Worm (Caenorhabditis elegans) whole organism, late embryonic: ENCODE measurements around the gene rbbp-5.

ENCODE experiments used
- C08G9.2 ChIP-seq: sonication (generic microtip); optimal IDR thresholded peaks from 2 replicates; lab custom pipeline; 2016; ENCODE audit warnings: mild to moderate bottlenecking, missing genetic modification characterization, moderate library complexity, missing compliant biosample characterization
- C38D4.7 ChIP-seq: fragments of 200-800 bp; sonication (Bioruptor generic); optimal IDR thresholded peaks from 2 replicates; lab custom pipeline; 2018; ENCODE audit warnings: mild to moderate bottlenecking, missing genetic modification characterization, moderate library complexity, missing compliant biosample characterization
- F13H6.1 ChIP-seq: sonication (generic microtip); optimal IDR thresholded peaks from 2 replicates; lab custom pipeline; 2016; ENCODE audit warnings: missing genetic modification characterization, missing compliant biosample characterization
- K02D7.2 ChIP-seq: sonication (generic microtip); optimal IDR thresholded peaks from 2 replicates; lab custom pipeline; 2017; ENCODE audit warnings: mild to moderate bottlenecking, missing genetic modification characterization, missing compliant biosample characterization
- T23F11.4 ChIP-seq: fragments of 200-800 bp; sonication (Bioruptor generic); optimal IDR thresholded peaks from 2 replicates; lab custom pipeline; 2018; ENCODE audit warnings: mild to moderate bottlenecking, missing genetic modification characterization, missing compliant biosample characterization
- ahr-1 ChIP-seq: sonication (generic microtip); optimal IDR thresholded peaks from 2 replicates; lab custom pipeline; 2016; ENCODE audit warnings: missing genetic modification characterization, missing compliant biosample characterization
- ama-1 ChIP-seq: fragments of 150-350 bp; optimal IDR thresholded peaks from 2 replicates; lab custom pipeline; 2014
- ceh-14 ChIP-seq: sonication (generic microtip); optimal IDR thresholded peaks from 2 replicates; lab custom pipeline; 2016; ENCODE audit warnings: missing genotype, missing genetic modification characterization, missing compliant biosample characterization
- ceh-19 ChIP-seq: fragments of 200-800 bp; sonication (Bioruptor generic); optimal IDR thresholded peaks from 2 replicates; lab custom pipeline; 2018; ENCODE audit warnings: mild to moderate bottlenecking, missing genetic modification characterization, missing compliant biosample characterization
- ceh-2 ChIP-seq: sonication (generic microtip); optimal IDR thresholded peaks from 2 replicates; lab custom pipeline; 2016; ENCODE audit warnings: missing genotype, missing genetic modification characterization, missing compliant biosample characterization
- ceh-24 ChIP-seq: sonication (generic microtip); optimal IDR thresholded peaks from 2 replicates; lab custom pipeline; 2016; ENCODE audit warnings: mild to moderate bottlenecking, missing genetic modification characterization, missing compliant biosample characterization
- ceh-31 ChIP-seq: sonication (generic microtip); optimal IDR thresholded peaks from 2 replicates; lab custom pipeline; 2016; ENCODE audit warnings: missing genetic modification characterization, missing compliant biosample characterization
- ceh-34 ChIP-seq: sonication (generic microtip); optimal IDR thresholded peaks from 2 replicates; lab custom pipeline; 2016; ENCODE audit warnings: mild to moderate bottlenecking, missing genetic modification characterization, missing compliant biosample characterization
- ceh-6 ChIP-seq: fragments of 200-800 bp; sonication (Bioruptor generic); optimal IDR thresholded peaks from 2 replicates; lab custom pipeline; 2018; ENCODE audit warnings: mild to moderate bottlenecking, missing genetic modification characterization, missing compliant biosample characterization
- dmd-4 ChIP-seq: sonication (generic microtip); optimal IDR thresholded peaks from 2 replicates; lab custom pipeline; 2016; ENCODE audit warnings: borderline replicate concordance, missing genetic modification characterization, missing compliant biosample characterization
- dve-1 ChIP-seq: sonication (generic microtip); optimal IDR thresholded peaks from 2 replicates; lab custom pipeline; 2017; ENCODE audit warnings: antibody characterized with exemption, mild to moderate bottlenecking, missing genetic modification characterization, missing compliant biosample characterization
- elt-2 ChIP-seq: sonication (generic microtip); optimal IDR thresholded peaks from 2 replicates; lab custom pipeline; 2016; ENCODE audit warnings: missing genetic modification reagents, missing genetic modification characterization, missing compliant biosample characterization
- ets-4 ChIP-seq: sonication (generic microtip); optimal IDR thresholded peaks from 2 replicates; lab custom pipeline; 2016; ENCODE audit warnings: missing genetic modification characterization, missing compliant biosample characterization
- fax-1 ChIP-seq: sonication (generic microtip); optimal IDR thresholded peaks from 2 replicates; lab custom pipeline; 2016; ENCODE audit warnings: missing genotype, missing genetic modification characterization, missing compliant biosample characterization
- fkh-10 ChIP-seq: fragments of 150-350 bp; optimal IDR thresholded peaks from 2 replicates; lab custom pipeline; 2014; ENCODE audit warnings: missing biosample characterization, missing genetic modification reagents, missing genetic modification characterization
- fkh-6 ChIP-seq: sonication (generic microtip); optimal IDR thresholded peaks from 2 replicates; lab custom pipeline; 2016; ENCODE audit warnings: missing genetic modification characterization, missing compliant biosample characterization
- gmeb-2 ChIP-seq: sonication (generic microtip); optimal IDR thresholded peaks from 2 replicates; lab custom pipeline; 2016; ENCODE audit warnings: missing genetic modification characterization, inconsistent platforms, missing compliant biosample characterization
- hlh-13 ChIP-seq: fragments of 200-800 bp; sonication (Bioruptor generic); optimal IDR thresholded peaks from 2 replicates; lab custom pipeline; 2018; ENCODE audit warnings: mild to moderate bottlenecking, missing genetic modification characterization, missing compliant biosample characterization
- hlh-15 ChIP-seq: sonication (generic microtip); optimal IDR thresholded peaks from 2 replicates; lab custom pipeline; 2016; ENCODE audit warnings: missing genetic modification characterization, missing compliant biosample characterization
- hlh-6 ChIP-seq: sonication (generic microtip); optimal IDR thresholded peaks from 2 replicates; lab custom pipeline; 2016; ENCODE audit warnings: missing genotype, missing genetic modification characterization, missing compliant biosample characterization
- hlh-8 ChIP-seq: sonication (generic microtip); optimal IDR thresholded peaks from 2 replicates; lab custom pipeline; 2016; ENCODE audit warnings: missing genotype, missing genetic modification characterization, missing compliant biosample characterization
- madf-2 ChIP-seq: sonication (generic microtip); optimal IDR thresholded peaks from 2 replicates; lab custom pipeline; 2017; ENCODE audit warnings: missing genetic modification characterization, missing compliant biosample characterization
- mec-3 ChIP-seq: sonication (generic microtip); optimal IDR thresholded peaks from 2 replicates; lab custom pipeline; 2016; ENCODE audit warnings: borderline replicate concordance, missing genetic modification characterization, missing compliant biosample characterization
- nhr-11 ChIP-seq: fragments of 150-350 bp; optimal IDR thresholded peaks from 2 replicates; lab custom pipeline; 2014; ENCODE audit warnings: missing biosample characterization, missing genetic modification characterization
- npax-4 ChIP-seq: sonication (generic microtip); optimal IDR thresholded peaks from 2 replicates; lab custom pipeline; 2016; ENCODE audit warnings: missing genetic modification characterization, missing compliant biosample characterization
- pag-3 ChIP-seq: sonication (generic microtip); optimal IDR thresholded peaks from 2 replicates; lab custom pipeline; 2016; ENCODE audit warnings: missing compliant biosample characterization, missing genetic modification characterization, borderline replicate concordance
- pat-9 ChIP-seq: fragments of 200-800 bp; sonication (Bioruptor generic); optimal IDR thresholded peaks from 2 replicates; lab custom pipeline; 2018; ENCODE audit warnings: mild to moderate bottlenecking, missing genetic modification characterization, moderate library complexity, missing compliant biosample characterization
- pha-2 ChIP-seq: sonication (generic microtip); optimal IDR thresholded peaks from 2 replicates; lab custom pipeline; 2017; ENCODE audit warnings: mild to moderate bottlenecking, missing genetic modification characterization, missing compliant biosample characterization
- pha-4 ChIP-seq: fragments of 150-350 bp; optimal IDR thresholded peaks from 2 replicates; lab custom pipeline; 2018; ENCODE audit warnings: missing biosample characterization, missing genetic modification reagents, missing genetic modification characterization
- pqm-1 ChIP-seq: sonication (generic microtip); optimal IDR thresholded peaks from 2 replicates; lab custom pipeline; 2016; ENCODE audit warnings: missing genetic modification characterization, missing compliant biosample characterization
- pros-1 ChIP-seq: fragments of 150-350 bp; optimal IDR thresholded peaks from 2 replicates; lab custom pipeline; 2014; ENCODE audit warnings: missing biosample characterization, missing genetic modification reagents, missing genetic modification characterization
- ref-2 ChIP-seq: sonication (generic microtip); optimal IDR thresholded peaks from 2 replicates; lab custom pipeline; 2016; ENCODE audit warnings: missing genetic modification characterization, missing compliant biosample characterization
- rnt-1 ChIP-seq: sonication (generic microtip); optimal IDR thresholded peaks from 2 replicates; lab custom pipeline; 2016; ENCODE audit warnings: missing genetic modification characterization, missing compliant biosample characterization
- sdc-2 ChIP-seq: sonication (generic microtip); optimal IDR thresholded peaks from 2 replicates; lab custom pipeline; 2016; ENCODE audit warnings: missing genotype, missing genetic modification characterization, missing compliant biosample characterization
- syd-9 ChIP-seq: sonication (generic microtip); optimal IDR thresholded peaks from 2 replicates; lab custom pipeline; 2016; ENCODE audit warnings: mild to moderate bottlenecking, missing genetic modification characterization, moderate library complexity, missing compliant biosample characterization
- tbx-2 ChIP-seq: sonication (generic microtip); optimal IDR thresholded peaks from 2 replicates; lab custom pipeline; 2016; ENCODE audit warnings: missing genetic modification characterization, missing compliant biosample characterization
- tbx-7 ChIP-seq: sonication (generic microtip); optimal IDR thresholded peaks from 2 replicates; lab custom pipeline; 2016; ENCODE audit warnings: missing genotype, missing genetic modification characterization, missing compliant biosample characterization
- unc-55 ChIP-seq: sonication (generic microtip); optimal IDR thresholded peaks from 2 replicates; lab custom pipeline; 2017; ENCODE audit warnings: missing biosample characterization, missing genetic modification reagents, missing genetic modification characterization
- unc-86 ChIP-seq: sonication (generic microtip); optimal IDR thresholded peaks from 2 replicates; lab custom pipeline; 2016; ENCODE audit warnings: missing genetic modification characterization, missing compliant biosample characterization
- zip-5 ChIP-seq: sonication (generic microtip); optimal IDR thresholded peaks from 2 replicates; lab custom pipeline; 2016; ENCODE audit warnings: missing genetic modification characterization, missing compliant biosample characterization

rbbp-5 gene

DNA sequence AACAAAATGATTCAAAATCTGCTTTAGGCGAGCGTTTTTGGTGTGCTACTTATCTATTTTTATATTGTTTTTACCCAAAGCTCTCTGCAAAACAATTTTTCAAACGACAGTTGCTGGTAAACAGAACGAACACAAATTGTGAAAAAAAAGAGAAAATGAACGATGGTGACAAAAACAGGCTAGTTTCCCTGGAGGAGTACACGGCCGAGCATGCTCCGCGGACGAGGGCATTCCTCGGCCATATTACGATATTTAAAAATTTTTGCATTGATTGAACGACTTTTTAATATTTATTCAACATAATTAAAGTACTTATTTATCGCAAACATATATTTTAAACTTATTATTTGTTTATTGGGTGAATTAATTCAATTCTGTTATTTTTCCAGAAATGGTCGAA, at the start of gene rbbp-5, which contains the start of gene tpp-2:
TSS of gene rbbp-5 (plus strand) at position 390 of the 400 bp plus-strand sequence.
TSS of gene tpp-2 (minus strand) at position 157 of the 400 bp plus-strand sequence.
- TF ChIP-seq tbx-2 (tag; lab: Kevin White, UChicago), result peak; percentile 84
- TF ChIP-seq elt-2, result no peak
- no peak for TF ChIP-seq pat-9 (tag; lab: Kevin White, UChicago)
- peak; percentile 87 for TF ChIP-seq ceh-2 (tag; lab: Kevin White, UChicago)
- TF ChIP-seq hlh-6 (tag; lab: Kevin White, UChicago), result no peak
- TF ChIP-seq ceh-31 (tag; lab: Kevin White, UChicago), result peak; percentile 88
- TF ChIP-seq zip-5, result peak; percentile 76
- no peak for TF ChIP-seq gmeb-2 (tag; lab: Kevin White, UChicago)
- TF ChIP-seq nhr-11 (tag; lab: Kevin White, UChicago), result no peak
- TF ChIP-seq npax-4, result no peak
- no peak for TF ChIP-seq pha-2 (tag; lab: Kevin White, UChicago)
- peak; percentile 49 for TF ChIP-seq fax-1
- no peak for TF ChIP-seq sdc-2 (tag; lab: Kevin White, UChicago)
- TF ChIP-seq ceh-14 (tag; lab: Kevin White, UChicago), result peak; percentile 30
- no peak for TF ChIP-seq C38D4.7 (GFP tag; lab: Kevin White, UChicago)
- TF ChIP-seq unc-86 (tag; lab: Kevin White, UChicago), result no peak
- TF ChIP-seq ceh-34 (tag; lab: Kevin White, UChicago), result peak; percentile 2
- TF ChIP-seq ref-2 (tag; lab: Kevin White, UChicago), result peak; percentile 23
- peak; percentile 37 for TF ChIP-seq rnt-1 (tag; lab: Kevin White, UChicago)
- peak; percentile 15 for TF ChIP-seq fkh-6 (tag; lab: Kevin White, UChicago)
- TF ChIP-seq tbx-7 (tag; lab: Kevin White, UChicago), result peak; percentile 65
- no peak for TF ChIP-seq madf-2
- TF ChIP-seq K02D7.2 (tag; lab: Kevin White, UChicago), result no peak
- peak; percentile 70 for TF ChIP-seq hlh-8 (tag; lab: Kevin White, UChicago)
- peak; percentile 83 for TF ChIP-seq ets-4 (tag; lab: Kevin White, UChicago)
- peak; percentile 82 for TF ChIP-seq C08G9.2 (tag; lab: Kevin White, UChicago)
- TF ChIP-seq F13H6.1, result peak; percentile 34
- no peak for TF ChIP-seq hlh-15 (tag; lab: Kevin White, UChicago)

DNA sequence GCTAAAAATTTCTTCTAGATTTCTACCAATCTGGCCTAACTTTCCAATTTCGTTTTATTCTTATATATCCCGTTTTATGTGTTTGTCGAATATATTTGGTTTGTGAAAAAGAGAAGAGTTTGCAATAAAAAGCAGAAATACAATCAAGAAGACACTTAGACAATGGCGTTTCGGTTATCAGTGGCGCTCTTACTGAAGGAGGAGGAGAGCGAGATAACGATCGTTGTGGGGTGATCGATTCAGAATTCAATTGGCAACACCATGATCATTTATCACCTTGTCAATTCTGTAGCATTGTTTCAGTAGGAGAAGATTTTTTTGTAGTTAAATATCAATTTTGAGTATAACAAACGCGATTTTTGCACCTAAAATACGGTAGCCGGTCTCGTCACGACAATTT, 48.1 kb upstream of the rbbp-5 start:
- TF ChIP-seq elt-2 (peak; percentile 78), pag-3 (tag; lab: Kevin White, UChicago) (no peak)

DNA sequence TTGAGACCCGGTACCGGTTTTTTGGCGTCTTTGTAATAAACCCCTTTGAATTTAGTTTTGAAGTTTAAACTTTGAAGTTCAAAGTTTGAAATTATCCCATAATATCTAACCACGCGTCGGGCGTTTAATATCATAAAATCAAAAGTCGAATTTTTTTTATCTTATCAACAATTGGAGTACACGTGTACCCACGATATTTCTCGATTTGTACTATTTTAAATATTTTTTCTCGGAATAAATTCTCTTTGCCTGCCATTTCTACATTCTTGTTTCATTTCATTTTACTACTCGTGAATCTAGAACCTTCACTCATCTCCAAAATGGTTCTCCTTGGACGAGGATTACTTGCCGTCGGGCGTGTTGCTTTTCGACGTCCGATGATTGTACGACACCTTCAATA, 47.5 kb upstream of the rbbp-5 start, which contains the start of gene gldc-1:
TSS of gene gldc-1 (plus strand) at position 301 of the 400 bp plus-strand sequence.
- TF ChIP-seq T23F11.4 (GFP tag; lab: Kevin White, UChicago) (no peak), ceh-24 (tag; lab: Kevin White, UChicago) (no peak), elt-2 (no peak), ets-4 (tag; lab: Kevin White, UChicago) (no peak), ahr-1 (tag; lab: Kevin White, UChicago) (no peak)

DNA sequence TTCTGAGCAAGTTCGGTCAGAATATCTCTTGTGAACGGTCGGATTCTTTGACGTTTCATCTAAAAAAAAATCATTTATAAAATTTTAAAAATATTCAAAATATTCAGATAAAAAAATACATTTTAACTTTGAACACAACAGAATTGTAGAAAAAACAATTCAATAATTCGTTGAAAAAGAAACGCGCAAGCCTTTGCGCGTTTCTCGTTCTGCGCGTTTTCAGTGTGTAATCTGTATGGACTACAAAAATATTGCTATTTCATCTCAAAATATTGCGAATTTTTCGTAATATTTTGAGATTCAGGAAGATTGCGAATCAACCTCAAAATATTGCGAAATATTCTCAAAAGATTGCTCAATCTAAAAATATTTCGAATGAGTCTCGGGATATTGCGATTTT, 41.7 kb upstream of the rbbp-5 start, which contains the start of gene R12C12.7:
TSS of gene R12C12.7 (minus strand) at position 59 of the 400 bp plus-strand sequence.
- peak; percentile 37 for TF ChIP-seq elt-2
- no peak for TF ChIP-seq dmd-4 (tag; lab: Kevin White, UChicago)
- TF ChIP-seq ceh-19 (GFP tag; lab: Kevin White, UChicago), result no peak
- TF ChIP-seq, all 69 proteins: peak for 1

DNA sequence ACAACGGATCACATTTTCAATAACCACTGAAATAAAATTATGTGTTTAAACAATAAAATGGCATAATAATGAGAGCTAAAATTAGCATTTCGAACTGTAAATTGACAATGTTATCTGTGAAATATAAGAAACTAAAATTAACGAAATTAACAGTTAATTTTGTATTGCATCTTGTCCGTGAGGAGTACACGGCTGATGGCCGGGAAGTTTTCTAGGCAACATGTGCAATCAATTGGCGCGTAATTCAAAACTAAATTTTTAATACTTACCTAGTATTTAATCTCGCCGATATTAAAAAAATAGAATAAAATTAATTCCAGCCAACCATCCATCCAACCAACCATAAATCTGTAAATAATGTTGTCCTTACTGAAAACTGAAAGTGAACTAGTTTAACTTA, 36.1 kb upstream of the rbbp-5 start:
- TF ChIP-seq ceh-6 (GFP tag; lab: Kevin White, UChicago), result no peak
- no peak for TF ChIP-seq npax-4
- peak; percentile 23 for TF ChIP-seq sdc-2 (tag; lab: Kevin White, UChicago)
- TF ChIP-seq fkh-10 (GFP tag; lab: Kevin White, UChicago), result no peak
- no peak for TF ChIP-seq dve-1 (tag; lab: Kevin White, UChicago)
- TF ChIP-seq unc-55 (GFP tag; lab: Kevin White, UChicago), result no peak
- peak; percentile 24 for TF ChIP-seq F13H6.1
- TF ChIP-seq pha-4, result no peak
- peak; percentile 56 for TF ChIP-seq rnt-1 (tag; lab: Kevin White, UChicago)
- no peak for TF ChIP-seq pros-1 (tag; lab: Kevin White, UChicago)
- TF ChIP-seq syd-9 (tag; lab: Kevin White, UChicago), result no peak
- TF ChIP-seq T23F11.4 (GFP tag; lab: Kevin White, UChicago), result no peak
- no peak for TF ChIP-seq pha-2 (tag; lab: Kevin White, UChicago)
- TF ChIP-seq ceh-34 (tag; lab: Kevin White, UChicago), result peak; percentile 43
- TF ChIP-seq hlh-13 (GFP tag; lab: Kevin White, UChicago), result no peak
- no peak for TF ChIP-seq ama-1 (lab: Kevin White, UChicago)
- peak; percentile 95 for TF ChIP-seq ets-4 (tag; lab: Kevin White, UChicago)
- TF ChIP-seq tbx-7 (tag; lab: Kevin White, UChicago), result peak; percentile 95
- peak; percentile 32 for TF ChIP-seq pqm-1 (tag; lab: Kevin White, UChicago)
- TF ChIP-seq mec-3 (tag; lab: Kevin White, UChicago), result peak; percentile 73
